Fruit fly (Drosophila melanogaster): ENCODE results near the gene cu.

dm6 chr3R:11226496-11226895 lies 29.1 kb downstream of the cu start, which contains the start of gene CG17726:
- peak; percentile 69; the same call in 2 of the 3 replicates for TF ChIP-seq fd96Ca (GFP tag; IDR thresholded peaks at IDR 0.05)
- TF ChIP-seq CG14655 (GFP tag; optimal IDR thresholded peaks at IDR 0.05): no peak
- TF ChIP-seq CG8159 (tag; optimal IDR thresholded peaks at IDR 0.05): peak; percentile 98
- TF ChIP-seq Pif1B (GFP tag; optimal IDR thresholded peaks at IDR 0.05): no peak
- peak; percentile 97 for TF ChIP-seq CG32121 (GFP tag; IDR thresholded peaks at IDR 0.05)
- TF ChIP-seq CG9948 (tag; optimal IDR thresholded peaks at IDR 0.05): peak; percentile 95
- TF ChIP-seq CG34367 (tag; optimal IDR thresholded peaks at IDR 0.05): peak; percentile 97
- TF ChIP-seq CG10348 (GFP tag; IDR thresholded peaks at IDR 0.05): peak; percentile 81
- TF ChIP-seq rn (GFP tag; IDR thresholded peaks at IDR 0.05): peak; percentile 95
- peak; percentile 98 for TF ChIP-seq Snoo (tag; optimal IDR thresholded peaks at IDR 0.05)
- peak; percentile 99 for TF ChIP-seq CG12605 (GFP tag; IDR thresholded peaks at IDR 0.05)
- peak; percentile 98 for TF ChIP-seq CG15710 (tag; optimal IDR thresholded peaks at IDR 0.05)
- no peak for TF ChIP-seq D1 (tag; optimal IDR thresholded peaks at IDR 0.05)
